Fruit fly (Drosophila melanogaster) whole organism: ENCODE data around the gene wts.

Experiments
- Dll ChIP-seq: fragments of >200 bp; optimal IDR thresholded peaks from 2 replicates; lab custom pipeline; 2017
- EcR ChIP-seq, 2 experiments: fragments of >200 bp; optimal IDR thresholded peaks; 2 replicates each; lab custom pipeline; 2017; ENCODE audit warnings: missing biosample characterization in 2 of 2, missing genetic modification characterization in 2 of 2, missing genetic modification reagents in 2 of 2
- psq ChIP-seq: fragments of >200 bp; optimal IDR thresholded peaks from 2 replicates; lab custom pipeline; 2017

dm6 chr3R:30805196-30805595 is 1.2 kb downstream of the wts start:
- TF ChIP-seq EcR (GFP tag; optimal IDR thresholded peaks at IDR 0.05; lab: Kevin White, UChicago), result no peak
- no peak for TF ChIP-seq psq (lab: Kevin White, UChicago)
- TF ChIP-seq Dll, result no peak
